Fruit fly (Drosophila melanogaster) whole organism, pupa: ENCODE measurements around the gene Pdcd4.

Experiments
- CG13204 ChIP-seq: fragments of 200-800 bp; sonication (Bioruptor generic); optimal IDR thresholded peaks from 2 replicates; lab custom pipeline; 2018; ENCODE audit warnings: missing biosample characterization, mild to moderate bottlenecking, missing genetic modification characterization, moderate library complexity
- CG14655 ChIP-seq: fragments of 200-800 bp; sonication (Bioruptor generic); optimal IDR thresholded peaks from 3 replicates; lab custom pipeline; 2017; ENCODE audit warnings: mild to moderate bottlenecking, missing biosample characterization, missing genetic modification reagents, missing genetic modification characterization
- CG15710 ChIP-seq: fragments of 200-800 bp; sonication (Bioruptor generic); optimal IDR thresholded peaks from 2 replicates; lab custom pipeline; 2018; ENCODE audit warnings: missing biosample characterization, mild to moderate bottlenecking, missing genetic modification characterization, moderate library complexity
- CG17806 ChIP-seq: fragments of 200-800 bp; sonication (Bioruptor generic); optimal IDR thresholded peaks from 2 replicates; lab custom pipeline; 2018; ENCODE audit warnings: missing biosample characterization, mild to moderate bottlenecking, missing genetic modification characterization, moderate library complexity
- CG34367 ChIP-seq: fragments of 200-800 bp; sonication (Bioruptor generic); optimal IDR thresholded peaks from 2 replicates; lab custom pipeline; 2018; ENCODE audit warnings: missing biosample characterization, mild to moderate bottlenecking, missing genetic modification characterization
- CG8301 ChIP-seq: fragments of 200-800 bp; sonication (Bioruptor generic); optimal IDR thresholded peaks from 2 replicates; lab custom pipeline; 2018; ENCODE audit warnings: missing biosample characterization, mild to moderate bottlenecking, missing genetic modification characterization
- CG9948 ChIP-seq: fragments of 200-800 bp; sonication (Bioruptor generic); optimal IDR thresholded peaks from 2 replicates; lab custom pipeline; 2018; ENCODE audit warnings: missing biosample characterization, mild to moderate bottlenecking, missing genetic modification characterization, moderate library complexity
- EcR ChIP-seq: fragments of 200-800 bp; sonication (Bioruptor generic); optimal IDR thresholded peaks from 3 replicates; lab custom pipeline; 2019; ENCODE audit warnings: missing biosample characterization, missing genetic modification characterization, mild to moderate bottlenecking, moderate library complexity, missing genetic modification reagents
- Ets98B ChIP-seq: fragments of 200-800 bp; sonication (Bioruptor generic); IDR thresholded peaks from 2 replicates; pipeline ENCODE4 v1.3.6; 2022; ENCODE audit warnings: missing biosample characterization, missing genetic modification characterization
- Pif1B ChIP-seq: fragments of 200-800 bp; sonication (Bioruptor generic); optimal IDR thresholded peaks from 3 replicates; lab custom pipeline; 2016; ENCODE audit warnings: missing biosample characterization, missing genetic modification characterization
- Snoo ChIP-seq: fragments of 200-800 bp; sonication (Bioruptor generic); optimal IDR thresholded peaks from 3 replicates; lab custom pipeline; 2017; ENCODE audit warnings: missing biosample characterization, mild to moderate bottlenecking, missing genetic modification characterization, inconsistent platforms
- gl ChIP-seq: fragments of 200-800 bp; sonication (Bioruptor generic); optimal IDR thresholded peaks from 2 replicates; lab custom pipeline; 2018; ENCODE audit warnings: missing biosample characterization, mild to moderate bottlenecking, missing genetic modification characterization
- rn ChIP-seq: fragments of 200-800 bp; sonication (Bioruptor generic); IDR thresholded peaks from 2 replicates; pipeline ENCODE4 v1.3.6; 2022; ENCODE audit warnings: missing biosample characterization, missing genetic modification characterization

dm6 chrX:13740992-13741391 is 14.2 kb downstream of the Pdcd4 start:
- TF ChIP-seq CG9948 (tag; lab: Kevin White, UChicago) = no peak
- no peak for TF ChIP-seq CG34367 (tag; lab: Kevin White, UChicago)
- no peak for TF ChIP-seq gl (tag; lab: Kevin White, UChicago)
- TF ChIP-seq Ets98B = no peak
- no peak for TF ChIP-seq CG14655 (GFP tag; lab: Kevin White, UChicago)
- no peak for TF ChIP-seq Snoo (tag; lab: Kevin White, UChicago)
- no peak for TF ChIP-seq Pif1B (GFP tag; lab: Kevin White, UChicago)
- no peak for TF ChIP-seq CG17806 (tag; lab: Kevin White, UChicago)
- no peak for TF ChIP-seq EcR (GFP tag; lab: Kevin White, UChicago)
- TF ChIP-seq CG8301 = no peak
- TF ChIP-seq CG15710 (tag; lab: Kevin White, UChicago) = no peak
- TF ChIP-seq rn = no peak
- TF ChIP-seq CG13204 = no peak
